Fruit fly (Drosophila melanogaster) whole organism, pupa: ENCODE results near the gene dUTPase.

ENCODE experiments used
- CG10348 ChIP-seq: fragments of 200-800 bp; sonication (Bioruptor generic); IDR thresholded peaks from 2 replicates; pipeline ENCODE4 v1.3.6; 2022; ENCODE audit warnings: missing biosample characterization, missing genetic modification characterization
- CG12605 ChIP-seq: fragments of 200-800 bp; sonication (Bioruptor generic); IDR thresholded peaks from 2 replicates; pipeline ENCODE4 v1.3.6; 2022; ENCODE audit warnings: missing biosample characterization, missing genetic modification characterization
- CG13204 ChIP-seq: fragments of 200-800 bp; sonication (Bioruptor generic); optimal IDR thresholded peaks from 2 replicates; lab custom pipeline; 2018; ENCODE audit warnings: missing biosample characterization, mild to moderate bottlenecking, missing genetic modification characterization, moderate library complexity
- CG14655 ChIP-seq: fragments of 200-800 bp; sonication (Bioruptor generic); optimal IDR thresholded peaks from 3 replicates; lab custom pipeline; 2017; ENCODE audit warnings: mild to moderate bottlenecking, missing biosample characterization, missing genetic modification reagents, missing genetic modification characterization
- CG15710 ChIP-seq: fragments of 200-800 bp; sonication (Bioruptor generic); optimal IDR thresholded peaks from 2 replicates; lab custom pipeline; 2018; ENCODE audit warnings: missing biosample characterization, mild to moderate bottlenecking, missing genetic modification characterization, moderate library complexity
- CG17806 ChIP-seq: fragments of 200-800 bp; sonication (Bioruptor generic); optimal IDR thresholded peaks from 2 replicates; lab custom pipeline; 2018; ENCODE audit warnings: missing biosample characterization, mild to moderate bottlenecking, missing genetic modification characterization, moderate library complexity
- CG32121 ChIP-seq: fragments of 200-800 bp; sonication (Bioruptor generic); IDR thresholded peaks from 2 replicates; pipeline ENCODE4 v1.3.6; 2022; ENCODE audit warnings: missing biosample characterization, missing genetic modification characterization
- CG34367 ChIP-seq: fragments of 200-800 bp; sonication (Bioruptor generic); optimal IDR thresholded peaks from 2 replicates; lab custom pipeline; 2018; ENCODE audit warnings: missing biosample characterization, mild to moderate bottlenecking, missing genetic modification characterization
- CG4496 ChIP-seq: fragments of 200-800 bp; sonication (Bioruptor generic); IDR thresholded peaks from 3 replicates; pipeline ENCODE4 v1.3.6; 2022; ENCODE audit warnings: missing biosample characterization, missing genetic modification characterization
- CG8159 ChIP-seq: fragments of 200-800 bp; sonication (Bioruptor generic); optimal IDR thresholded peaks from 3 replicates; lab custom pipeline; 2018; ENCODE audit warnings: missing biosample characterization, mild to moderate bottlenecking, missing genetic modification characterization, moderate library complexity
- CG8301 ChIP-seq: fragments of 200-800 bp; sonication (Bioruptor generic); optimal IDR thresholded peaks from 2 replicates; lab custom pipeline; 2018; ENCODE audit warnings: missing biosample characterization, mild to moderate bottlenecking, missing genetic modification characterization
- CG9948 ChIP-seq: fragments of 200-800 bp; sonication (Bioruptor generic); optimal IDR thresholded peaks from 2 replicates; lab custom pipeline; 2018; ENCODE audit warnings: missing biosample characterization, mild to moderate bottlenecking, missing genetic modification characterization, moderate library complexity
- D1 ChIP-seq: fragments of 200-800 bp; sonication (Bioruptor generic); optimal IDR thresholded peaks from 2 replicates; lab custom pipeline; 2018; ENCODE audit warnings: missing biosample characterization, mild to moderate bottlenecking, missing genetic modification characterization, moderate library complexity
- EcR ChIP-seq: fragments of 200-800 bp; sonication (Bioruptor generic); optimal IDR thresholded peaks from 3 replicates; lab custom pipeline; 2019; ENCODE audit warnings: missing biosample characterization, missing genetic modification characterization, mild to moderate bottlenecking, moderate library complexity, missing genetic modification reagents
- Ets98B ChIP-seq: fragments of 200-800 bp; sonication (Bioruptor generic); IDR thresholded peaks from 2 replicates; pipeline ENCODE4 v1.3.6; 2022; ENCODE audit warnings: missing biosample characterization, missing genetic modification characterization
- Pif1A ChIP-seq: fragments of 200-800 bp; sonication (Bioruptor generic); optimal IDR thresholded peaks from 3 replicates; lab custom pipeline; 2016; ENCODE audit warnings: missing biosample characterization, missing genetic modification characterization
- Pif1B ChIP-seq: fragments of 200-800 bp; sonication (Bioruptor generic); optimal IDR thresholded peaks from 3 replicates; lab custom pipeline; 2016; ENCODE audit warnings: missing biosample characterization, missing genetic modification characterization
- Snoo ChIP-seq: fragments of 200-800 bp; sonication (Bioruptor generic); optimal IDR thresholded peaks from 3 replicates; lab custom pipeline; 2017; ENCODE audit warnings: missing biosample characterization, mild to moderate bottlenecking, missing genetic modification characterization, inconsistent platforms
- fd96Ca ChIP-seq: fragments of 200-800 bp; sonication (Bioruptor generic); IDR thresholded peaks from 3 replicates; pipeline ENCODE4 v1.3.6; 2022; ENCODE audit warnings: missing biosample characterization, missing genetic modification characterization
- gl ChIP-seq: fragments of 200-800 bp; sonication (Bioruptor generic); optimal IDR thresholded peaks from 2 replicates; lab custom pipeline; 2018; ENCODE audit warnings: missing biosample characterization, mild to moderate bottlenecking, missing genetic modification characterization
- rn ChIP-seq: fragments of 200-800 bp; sonication (Bioruptor generic); IDR thresholded peaks from 2 replicates; pipeline ENCODE4 v1.3.6; 2022; ENCODE audit warnings: missing biosample characterization, missing genetic modification characterization

Gene dUTPase

DNA sequence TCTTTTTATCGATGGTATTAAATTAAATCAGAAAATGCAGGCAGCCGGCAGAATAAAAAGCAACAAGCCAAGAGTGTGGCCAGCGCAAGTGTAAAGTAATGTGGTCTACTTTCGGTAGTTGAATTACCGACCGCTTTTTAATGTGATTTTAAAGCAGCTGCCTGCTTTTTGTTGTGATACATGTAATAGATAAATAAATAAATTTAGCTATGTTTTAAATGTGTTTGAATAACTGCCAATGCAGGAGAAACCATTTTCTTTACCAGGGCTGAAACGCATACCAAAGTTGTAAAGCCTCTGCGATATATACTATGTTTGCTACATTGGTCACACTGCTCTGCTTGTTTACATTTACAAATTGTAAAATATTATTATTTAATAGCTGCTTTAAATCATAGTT is 41.0 kb upstream of the dUTPase start, which contains the start of the genes Tmem214 and YL-1:
Gene Tmem214 (minus strand): TSS at position 142 of the 400 bp plus-strand sequence.
Gene YL-1 (plus strand): TSS at position 310 of the 400 bp plus-strand sequence.
- TF ChIP-seq CG4496 (GFP tag; lab: Robert Waterston, UW) = no peak
- TF ChIP-seq Pif1A = no peak
- TF ChIP-seq Pif1B = no peak
- TF ChIP-seq fd96Ca (GFP tag; lab: Robert Waterston, UW) = 0 out of 3 replicates have a peak, but pooled peaks have one; percentile 14
- no peak for TF ChIP-seq CG12605
- peak; percentile 0 for TF ChIP-seq CG8159
- no peak for TF ChIP-seq Ets98B (GFP tag; lab: Robert Waterston, UW)
- no peak for TF ChIP-seq Snoo (tag; lab: Kevin White, UChicago)

DNA sequence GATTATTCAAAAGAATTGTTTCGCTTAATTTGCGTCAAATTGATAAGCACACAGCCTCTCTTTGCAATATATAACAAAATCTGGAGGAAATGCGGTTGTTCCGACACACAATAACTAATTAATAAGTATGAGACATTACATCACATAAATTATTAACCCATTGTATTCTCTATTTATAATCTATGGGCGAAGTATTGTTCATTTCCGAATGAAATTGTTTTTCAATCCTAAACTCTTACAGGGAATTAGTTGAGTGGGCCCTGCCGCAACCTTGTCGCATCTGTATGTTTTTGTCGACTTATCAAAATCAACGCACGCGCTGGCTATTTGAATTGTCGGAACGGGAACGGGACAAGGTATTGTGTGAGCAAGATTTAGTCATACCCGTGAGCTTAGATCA is 38.9 kb upstream of the dUTPase start, which contains the start of gene CG16743:
Gene CG16743 (plus strand): TSS at position 57 of the 400 bp plus-strand sequence.
- TF ChIP-seq fd96Ca (GFP tag; lab: Robert Waterston, UW) (no peak), Pif1B (no peak), CG14655 (no peak), CG10348 (no peak), CG32121 (no peak), Snoo (tag; lab: Kevin White, UChicago) (no peak), CG8301 (tag; lab: Kevin White, UChicago) (no peak), rn (no peak), EcR (GFP tag; lab: Kevin White, UChicago) (no peak), CG34367 (no peak), CG15710 (tag; lab: Kevin White, UChicago) (no peak), Pif1A (no peak), CG17806 (tag; lab: Kevin White, UChicago) (no peak)

- TF ChIP-seq Snoo (tag; lab: Kevin White, UChicago) (no peak), CG8301 (tag; lab: Kevin White, UChicago) (no peak), CG10348 (no peak), Pif1A (no peak), CG17806 (tag; lab: Kevin White, UChicago) (no peak), EcR (GFP tag; lab: Kevin White, UChicago) (no peak), CG32121 (no peak), Pif1B (no peak), CG12605 (no peak), rn (no peak), gl (tag; lab: Kevin White, UChicago) (no peak), fd96Ca (GFP tag; lab: Robert Waterston, UW) (no peak), CG9948 (tag; lab: Kevin White, UChicago) (no peak), CG34367 (no peak), CG15710 (tag; lab: Kevin White, UChicago) (no peak), CG4496 (GFP tag; lab: Robert Waterston, UW) (no peak), CG14655 (no peak), Ets98B (GFP tag; lab: Robert Waterston, UW) (no peak), D1 (tag; lab: Kevin White, UChicago) (no peak)
- TF ChIP-seq, all 21 proteins: peak for 0
Measured at dm6 chr2L:10974638-10975037, 36.5 kb upstream of the dUTPase start.

DNA sequence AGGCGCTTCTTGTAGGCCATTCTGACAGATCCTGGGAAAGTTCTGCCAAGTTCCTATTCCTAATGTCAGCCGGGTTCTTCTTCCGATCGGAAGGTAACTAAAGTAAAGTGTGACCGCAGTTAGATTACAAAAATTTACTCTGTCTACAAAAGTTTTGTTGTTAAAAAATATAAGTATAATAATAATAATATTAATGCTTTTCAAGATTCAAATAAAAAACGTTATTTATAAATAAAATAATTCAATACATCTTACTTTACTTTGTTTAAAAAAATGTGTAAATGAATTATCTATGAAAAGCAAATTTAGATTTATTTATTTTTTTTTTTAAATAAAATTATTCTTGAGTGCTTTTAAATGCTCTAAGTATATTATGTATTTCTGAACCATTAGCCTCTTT is 35.9 kb upstream of the dUTPase start, which contains the start of gene abo:
Gene abo (minus strand): TSS at position 101 of the 400 bp plus-strand sequence.
- TF ChIP-seq CG32121 = no peak
- TF ChIP-seq CG15710 (tag; lab: Kevin White, UChicago) = no peak
- TF ChIP-seq fd96Ca (GFP tag; lab: Robert Waterston, UW) = no peak
- no peak for TF ChIP-seq CG12605
- no peak for TF ChIP-seq Ets98B (GFP tag; lab: Robert Waterston, UW)
- no peak for TF ChIP-seq CG8301 (tag; lab: Kevin White, UChicago)
- no peak for TF ChIP-seq gl (tag; lab: Kevin White, UChicago)
- no peak for TF ChIP-seq CG4496 (GFP tag; lab: Robert Waterston, UW)

dm6 chr2L:10976046-10976863 is 34.9 kb upstream of the dUTPase start, which contains the start of the genes ATPsynG and SCAR:
Gene ATPsynG (minus strand): TSS chr2L:10976399.
Gene SCAR (plus strand): TSS chr2L:10976772.
- TF ChIP-seq CG13204 (GFP tag; lab: Kevin White, UChicago) (no peak), fd96Ca (GFP tag; lab: Robert Waterston, UW) (no peak), CG9948 (tag; lab: Kevin White, UChicago) (no peak), CG17806 (tag; lab: Kevin White, UChicago) (no peak), CG4496 (GFP tag; lab: Robert Waterston, UW) (no peak), CG10348 (no peak), CG8159 (no peak), CG12605 (no peak), EcR (GFP tag; lab: Kevin White, UChicago) (no peak), CG32121 (no peak), rn (no peak), gl (tag; lab: Kevin White, UChicago) (no peak), CG15710 (tag; lab: Kevin White, UChicago) (no peak), CG14655 (no peak), CG8301 (tag; lab: Kevin White, UChicago) (no peak)
